Worm (Caenorhabditis elegans) whole organism, L2 larva: ENCODE measurements around the gene W03F9.11.

Experiments used
- C34F6.9 ChIP-seq: fragments of 150-350 bp; optimal IDR thresholded peaks from 2 replicates; lab custom pipeline; 2014; ENCODE audit warnings: missing biosample characterization, missing genetic modification characterization
- R02D3.7 ChIP-seq: fragments of 150-350 bp; optimal IDR thresholded peaks from 2 replicates; lab custom pipeline; 2014; ENCODE audit warnings: missing biosample characterization, missing genetic modification characterization
- Y55F3AM.14 ChIP-seq: fragments of 200-800 bp; sonication (Bioruptor generic); optimal IDR thresholded peaks from 2 replicates; lab custom pipeline; 2018; ENCODE audit warnings: mild to moderate bottlenecking, missing genetic modification characterization, missing compliant biosample characterization
- ZK546.5 ChIP-seq: sonication (generic microtip); optimal IDR thresholded peaks from 2 replicates; lab custom pipeline; 2017; ENCODE audit warnings: missing biosample characterization, missing genetic modification characterization
- alr-1 ChIP-seq: fragments of 150-350 bp; optimal IDR thresholded peaks from 2 replicates; lab custom pipeline; 2014; ENCODE audit warnings: missing biosample characterization, missing genetic modification characterization
- aly-2 ChIP-seq: fragments of 150-350 bp; optimal IDR thresholded peaks from 2 replicates; lab custom pipeline; 2014; ENCODE audit warnings: missing biosample characterization, missing genetic modification characterization
- ama-1 ChIP-seq: fragments of 150-350 bp; optimal IDR thresholded peaks from 2 replicates; lab custom pipeline; 2018; ENCODE audit warnings: inconsistent platforms
- blmp-1 ChIP-seq: sonication (generic microtip); optimal IDR thresholded peaks from 2 replicates; lab custom pipeline; 2017; ENCODE audit warnings: missing genetic modification characterization, mild to moderate bottlenecking, missing compliant biosample characterization, antibody characterized with exemption, moderate library complexity; ENCODE audit not compliant: insufficient read depth
- ceh-82 ChIP-seq: fragments of 150-350 bp; optimal IDR thresholded peaks from 2 replicates; lab custom pipeline; 2014; ENCODE audit warnings: missing biosample characterization, missing genetic modification characterization
- crh-2 ChIP-seq: sonication (generic microtip); optimal IDR thresholded peaks from 2 replicates; lab custom pipeline; 2017; ENCODE audit warnings: missing biosample characterization, missing genetic modification characterization
- dmd-4 ChIP-seq: sonication (generic microtip); optimal IDR thresholded peaks from 2 replicates; lab custom pipeline; 2017; ENCODE audit warnings: missing biosample characterization, missing genetic modification characterization
- egl-27 ChIP-seq: sonication (generic microtip); optimal IDR thresholded peaks from 3 replicates; lab custom pipeline; 2017; ENCODE audit warnings: missing biosample characterization, missing genetic modification reagents, missing genetic modification characterization
- elt-1 ChIP-seq: fragments of 150-350 bp; optimal IDR thresholded peaks from 2 replicates; lab custom pipeline; 2014; ENCODE audit warnings: missing biosample characterization, missing genetic modification characterization
- elt-3 ChIP-seq: sonication (generic microtip); optimal IDR thresholded peaks from 2 replicates; lab custom pipeline; 2017; ENCODE audit warnings: missing biosample characterization, missing genetic modification characterization
- fos-1 ChIP-seq: fragments of 150-350 bp; optimal IDR thresholded peaks from 2 replicates; lab custom pipeline; 2014; ENCODE audit warnings: missing biosample characterization, missing genetic modification characterization
- gmeb-1 ChIP-seq: fragments of 150-350 bp; optimal IDR thresholded peaks from 2 replicates; lab custom pipeline; 2014; ENCODE audit warnings: missing biosample characterization, missing genetic modification characterization
- lin-11 ChIP-seq: fragments of 150-350 bp; sonication (generic microtip); optimal IDR thresholded peaks from 2 replicates; lab custom pipeline; 2014; ENCODE audit warnings: missing biosample characterization, missing genetic modification characterization, inconsistent platforms, mixed read lengths
- lin-13 ChIP-seq: fragments of 150-350 bp; optimal IDR thresholded peaks from 2 replicates; lab custom pipeline; 2014; ENCODE audit warnings: missing biosample characterization, missing genetic modification reagents, missing genetic modification characterization
- lsy-2 ChIP-seq, 2 experiments: fragments of 150-350 bp in 1 of 2; sonication (generic microtip) in 1 of 2; optimal IDR thresholded peaks; 2 replicates each; lab custom pipeline; 2014 to 2017; ENCODE audit warnings: missing biosample characterization in 2 of 2, missing genetic modification characterization in 2 of 2
- mdl-1 ChIP-seq, 2 experiments: fragments of 150-350 bp in 1 of 2; sonication (generic microtip) in 1 of 2; optimal IDR thresholded peaks; 2 replicates each; lab custom pipeline; 2017; ENCODE audit warnings: missing biosample characterization in 2 of 2, missing genetic modification characterization in 2 of 2
- nhr-10 ChIP-seq: sonication (generic microtip); optimal IDR thresholded peaks from 2 replicates; lab custom pipeline; 2017; ENCODE audit warnings: missing biosample characterization, missing genetic modification characterization
- nhr-11 ChIP-seq: fragments of 150-350 bp; optimal IDR thresholded peaks from 2 replicates; lab custom pipeline; 2014; ENCODE audit warnings: missing biosample characterization, missing genetic modification characterization
- nhr-12 ChIP-seq: fragments of 150-350 bp; optimal IDR thresholded peaks from 2 replicates; lab custom pipeline; 2014; ENCODE audit warnings: missing biosample characterization, missing genetic modification characterization
- nhr-129 ChIP-seq: fragments of 150-350 bp; optimal IDR thresholded peaks from 2 replicates; lab custom pipeline; 2014; ENCODE audit warnings: missing biosample characterization, missing genetic modification characterization
- nhr-21 ChIP-seq: fragments of 150-350 bp; optimal IDR thresholded peaks from 2 replicates; lab custom pipeline; 2014; ENCODE audit warnings: missing biosample characterization, missing genetic modification characterization
- nhr-23 ChIP-seq: fragments of 150-350 bp; optimal IDR thresholded peaks from 2 replicates; lab custom pipeline; 2014; ENCODE audit warnings: missing biosample characterization, missing genetic modification reagents, missing genetic modification characterization
- nhr-25 ChIP-seq: fragments of 150-350 bp; sonication (generic microtip); optimal IDR thresholded peaks from 3 replicates; lab custom pipeline; 2014; ENCODE audit warnings: missing biosample characterization, missing genetic modification characterization
- nhr-77 ChIP-seq: fragments of 150-350 bp; optimal IDR thresholded peaks from 2 replicates; lab custom pipeline; 2014; ENCODE audit warnings: missing biosample characterization, missing genetic modification characterization
- peb-1 ChIP-seq: fragments of 150-350 bp; optimal IDR thresholded peaks from 2 replicates; lab custom pipeline; 2014; ENCODE audit warnings: missing biosample characterization, missing genetic modification characterization
- sem-4 ChIP-seq: fragments of 150-350 bp; optimal IDR thresholded peaks from 2 replicates; lab custom pipeline; 2014; ENCODE audit warnings: missing biosample characterization, missing genetic modification reagents, missing genetic modification characterization
- sma-3 ChIP-seq: sonication (generic microtip); optimal IDR thresholded peaks from 2 replicates; lab custom pipeline; 2016; ENCODE audit warnings: missing genetic modification reagents, missing genetic modification characterization, missing compliant biosample characterization
- sma-9 ChIP-seq, 2 experiments: fragments of 150-350 bp in 1 of 2; sonication (generic microtip) in 1 of 2; optimal IDR thresholded peaks; 2 replicates each; lab custom pipeline; 2014 to 2016; ENCODE audit warnings: missing genetic modification characterization in 2 of 2, mild to moderate bottlenecking in 1 of 2, missing biosample characterization in 1 of 2, missing compliant biosample characterization in 1 of 2, missing genetic modification reagents in 1 of 2, moderate library complexity in 1 of 2
- snpc-4 ChIP-seq: fragments of 150-350 bp; optimal IDR thresholded peaks from 2 replicates; lab custom pipeline; 2014; ENCODE audit warnings: missing biosample characterization, missing genetic modification characterization
- unc-39 ChIP-seq: fragments of 150-350 bp; optimal IDR thresholded peaks from 2 replicates; lab custom pipeline; 2014; ENCODE audit warnings: missing biosample characterization, missing genetic modification characterization
- unc-55 ChIP-seq: fragments of 150-350 bp; sonication (generic microtip); optimal IDR thresholded peaks from 3 replicates; lab custom pipeline; 2014; ENCODE audit warnings: missing biosample characterization, missing genetic modification reagents, missing genetic modification characterization
- unc-62 ChIP-seq: fragments of 150-350 bp; optimal IDR thresholded peaks from 2 replicates; lab custom pipeline; 2014; ENCODE audit warnings: missing biosample characterization, missing genetic modification reagents, missing genetic modification characterization
- ztf-1 ChIP-seq: fragments of 200-800 bp; sonication (Bioruptor generic); conservative IDR thresholded peaks from 2 replicates; pipeline ENCODE4 v1.3.6; 2022; ENCODE audit warnings: missing genetic modification characterization, missing compliant biosample characterization
- ztf-11 ChIP-seq: sonication (generic microtip); optimal IDR thresholded peaks from 2 replicates; lab custom pipeline; 2017; ENCODE audit warnings: missing biosample characterization, missing genetic modification characterization
- ztf-4 ChIP-seq: fragments of 150-350 bp; optimal IDR thresholded peaks from 2 replicates; lab custom pipeline; 2014; ENCODE audit warnings: missing biosample characterization, missing genetic modification characterization

Gene W03F9.11

DNA sequence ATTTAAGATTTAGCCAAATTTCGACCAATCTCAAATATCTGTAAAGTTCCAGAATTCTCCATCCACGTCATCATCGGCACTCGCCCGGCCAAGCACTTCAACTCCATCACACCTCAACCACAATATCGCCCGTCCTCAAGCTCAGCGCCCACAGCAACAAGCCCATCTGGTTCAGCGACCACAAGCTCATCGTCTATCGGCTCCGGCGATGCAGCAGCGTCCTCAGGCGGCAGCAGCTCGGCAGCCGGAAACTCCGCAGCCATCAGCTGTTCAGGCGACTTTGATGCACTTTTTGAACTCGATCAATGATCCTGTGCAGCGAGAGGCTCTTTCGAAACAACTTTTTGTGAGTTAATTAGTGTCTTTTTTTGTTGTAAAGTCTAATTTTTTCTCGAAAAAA lies 23.8 kb downstream of the W03F9.11 start:
- no peak for TF ChIP-seq nhr-77 (tag; lab: Kevin White, UChicago)
- TF ChIP-seq Y55F3AM.14 (GFP tag; lab: Kevin White, UChicago): peak; percentile 17

DNA sequence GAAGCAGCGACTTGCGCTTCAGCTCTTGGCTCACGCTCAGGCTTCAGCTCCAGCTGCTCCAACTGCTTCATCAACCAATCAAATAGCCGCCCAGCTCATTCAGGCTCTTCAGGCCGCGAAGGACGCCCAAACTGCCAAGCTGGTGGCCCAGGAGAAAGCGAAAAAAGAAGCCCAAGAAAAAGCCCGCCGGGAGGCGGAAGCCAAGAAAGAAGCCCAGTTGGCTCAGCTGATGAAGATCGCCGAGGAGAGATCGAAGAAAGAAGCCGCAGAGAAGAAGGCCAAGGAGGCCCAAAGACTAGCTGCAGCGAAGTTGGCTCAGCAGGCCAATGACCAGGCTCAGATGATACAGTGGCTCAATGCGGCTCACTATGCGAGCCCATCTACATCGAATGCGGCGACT lies 24.9 kb downstream of the W03F9.11 start:
- no peak for TF ChIP-seq unc-39 (tag; lab: Kevin White, UChicago)
- TF ChIP-seq nhr-12: no peak
- TF ChIP-seq lin-11 (tag; lab: Kevin White, UChicago): no peak
- no peak for TF ChIP-seq mdl-1 (tag; optimal IDR thresholded peaks at IDR 0.05; lab: Kevin White, UChicago)
- TF ChIP-seq nhr-25: no peak
- no peak for TF ChIP-seq lsy-2 (tag; optimal IDR thresholded peaks at IDR 0.05; lab: Kevin White, UChicago)
- no peak for TF ChIP-seq sma-9 (GFP tag; optimal IDR thresholded peaks at IDR 0.05; lab: Kevin White, UChicago)
- no peak for TF ChIP-seq sma-9 (tag; optimal IDR thresholded peaks at IDR 0.05; lab: Kevin White, UChicago)
- no peak for TF ChIP-seq nhr-11 (tag; lab: Kevin White, UChicago)
- TF ChIP-seq ama-1: no peak
- TF ChIP-seq nhr-23: no peak
- TF ChIP-seq crh-2 (tag; lab: Kevin White, UChicago): no peak
- no peak for TF ChIP-seq blmp-1 (tag; lab: Kevin White, UChicago)
- no peak for TF ChIP-seq aly-2 (tag; lab: Kevin White, UChicago)

DNA sequence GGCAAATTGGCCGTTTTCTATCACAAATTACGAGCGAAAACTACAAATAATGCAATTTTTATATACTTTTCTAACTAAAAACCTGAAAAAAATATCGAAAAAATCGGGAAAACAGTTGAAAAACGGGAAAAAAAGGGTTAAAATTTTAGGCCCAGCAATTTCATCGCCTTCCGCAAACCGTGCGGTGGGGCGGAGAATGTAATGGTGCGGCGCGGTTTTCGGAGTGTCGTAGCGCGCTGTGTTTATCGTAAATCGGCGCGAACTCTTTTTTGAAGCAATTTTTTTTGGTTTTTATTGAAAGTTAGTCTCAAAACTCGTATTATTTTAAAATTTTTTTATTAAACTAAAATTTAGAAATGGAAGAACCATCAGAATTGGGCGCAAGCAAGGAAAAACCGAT lies 36.7 kb downstream of the W03F9.11 start, which contains the start of gene picd-1:
Gene picd-1, plus strand, starts transcription at position 352 of the 400 bp plus-strand sequence.
- TF ChIP-seq nhr-129 (tag; lab: Kevin White, UChicago): peak; percentile 70
- TF ChIP-seq crh-2 (tag; lab: Kevin White, UChicago): peak; percentile 74
- no peak for TF ChIP-seq ceh-82 (tag; lab: Kevin White, UChicago)
- TF ChIP-seq unc-55 (GFP tag; lab: Kevin White, UChicago): peak; percentile 92
- no peak for TF ChIP-seq elt-1 (tag; lab: Kevin White, UChicago)
- TF ChIP-seq peb-1 (tag; lab: Kevin White, UChicago): no peak
- TF ChIP-seq ama-1: peak; percentile 0
- peak; percentile 67 for TF ChIP-seq nhr-25
- no peak for TF ChIP-seq sma-9 (GFP tag; optimal IDR thresholded peaks at IDR 0.05; lab: Kevin White, UChicago)
- TF ChIP-seq sma-9 (tag; optimal IDR thresholded peaks at IDR 0.05; lab: Kevin White, UChicago): no peak
- TF ChIP-seq lin-13: peak; percentile 83
- TF ChIP-seq gmeb-1 (tag; lab: Kevin White, UChicago): peak; percentile 79
- TF ChIP-seq nhr-21 (tag; lab: Kevin White, UChicago): peak; percentile 61
- peak; percentile 33 for TF ChIP-seq ztf-4 (tag; lab: Kevin White, UChicago)
- peak in 1 of 2 experiments; percentile 84 for TF ChIP-seq lsy-2 (tag; optimal IDR thresholded peaks at IDR 0.05; lab: Kevin White, UChicago)
- TF ChIP-seq fos-1: peak; percentile 51
- TF ChIP-seq sem-4 (tag; lab: Kevin White, UChicago): peak; percentile 42
- peak; percentile 66 for TF ChIP-seq R02D3.7
- no peak for TF ChIP-seq ztf-11 (tag; lab: Kevin White, UChicago)
- TF ChIP-seq sma-3 (GFP tag; lab: Kevin White, UChicago): peak; percentile 78
- TF ChIP-seq elt-3 (tag; lab: Kevin White, UChicago): no peak
- no peak for TF ChIP-seq ZK546.5 (tag; lab: Kevin White, UChicago)
- TF ChIP-seq ztf-1 (GFP tag; lab: Robert Waterston, UW): no peak
- TF ChIP-seq mdl-1 (tag; optimal IDR thresholded peaks at IDR 0.05; lab: Kevin White, UChicago): no peak
- TF ChIP-seq nhr-10 (tag; lab: Kevin White, UChicago): no peak
- TF ChIP-seq snpc-4 (tag; lab: Kevin White, UChicago): peak; percentile 57
- TF ChIP-seq lin-11 (tag; lab: Kevin White, UChicago): peak; percentile 90
- peak; percentile 67 for TF ChIP-seq C34F6.9 (tag; lab: Kevin White, UChicago)

DNA sequence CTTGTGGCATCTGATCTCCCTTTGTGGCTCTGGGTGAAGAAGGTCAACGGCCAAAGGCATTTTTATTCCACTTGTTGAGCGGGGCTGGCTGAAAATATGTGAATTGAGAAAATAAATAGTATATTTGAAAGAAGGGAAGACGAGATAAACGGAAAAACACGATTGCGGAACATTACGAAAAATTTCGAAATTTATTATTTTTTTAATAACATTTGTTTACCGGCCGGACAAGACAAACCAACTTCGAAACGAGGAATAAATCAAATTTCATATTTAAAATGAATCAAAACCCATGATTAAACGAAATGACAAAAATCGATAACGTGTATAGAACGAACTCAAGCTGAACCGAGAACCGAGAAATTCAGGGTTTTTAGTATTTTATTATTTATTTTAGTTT lies 37.2 kb downstream of the W03F9.11 start, which contains the start of gene rps-27:
Gene rps-27, minus strand, starts transcription at position 101 of the 400 bp plus-strand sequence.
- no peak for TF ChIP-seq ztf-11 (tag; lab: Kevin White, UChicago)
- TF ChIP-seq crh-2 (tag; lab: Kevin White, UChicago): no peak
- no peak for TF ChIP-seq gmeb-1 (tag; lab: Kevin White, UChicago)
- TF ChIP-seq ama-1: no peak
- no peak for TF ChIP-seq unc-39 (tag; lab: Kevin White, UChicago)
- TF ChIP-seq elt-3 (tag; lab: Kevin White, UChicago): no peak
- no peak for TF ChIP-seq lin-13
- TF ChIP-seq ztf-4 (tag; lab: Kevin White, UChicago): no peak
- TF ChIP-seq dmd-4 (tag; lab: Kevin White, UChicago): no peak
- TF ChIP-seq ceh-82 (tag; lab: Kevin White, UChicago): no peak
- no peak for TF ChIP-seq unc-62 (GFP tag; lab: Kevin White, UChicago)
- TF ChIP-seq elt-1 (tag; lab: Kevin White, UChicago): no peak
- TF ChIP-seq peb-1 (tag; lab: Kevin White, UChicago): no peak
- no peak for TF ChIP-seq sma-3 (GFP tag; lab: Kevin White, UChicago)
- TF ChIP-seq alr-1 (tag; lab: Kevin White, UChicago): no peak
- TF ChIP-seq blmp-1 (tag; lab: Kevin White, UChicago): no peak
- no peak for TF ChIP-seq nhr-10 (tag; lab: Kevin White, UChicago)
- TF ChIP-seq C34F6.9 (tag; lab: Kevin White, UChicago): no peak
- TF ChIP-seq egl-27 (tag; lab: Kevin White, UChicago): no peak
- TF ChIP-seq nhr-11 (tag; lab: Kevin White, UChicago): no peak
